Fruit fly (Drosophila melanogaster) whole organism: ENCODE data around the gene CG32642.

Source experiments
- CG8478 ChIP-seq: fragments of >200 bp; optimal IDR thresholded peaks from 2 replicates; lab custom pipeline; 2018; ENCODE audit warnings: inconsistent platforms
- Dll ChIP-seq: fragments of >200 bp; optimal IDR thresholded peaks from 2 replicates; lab custom pipeline; 2017
- EcR ChIP-seq, 2 experiments: fragments of >200 bp; optimal IDR thresholded peaks; 2 replicates each; lab custom pipeline; 2017; ENCODE audit warnings: missing biosample characterization in 2 of 2, missing genetic modification characterization in 2 of 2, missing genetic modification reagents in 2 of 2
- pan ChIP-seq: fragments of >200 bp; optimal IDR thresholded peaks from 2 replicates; lab custom pipeline; 2017
- psq ChIP-seq: fragments of >200 bp; optimal IDR thresholded peaks from 2 replicates; lab custom pipeline; 2017
- usp ChIP-seq: fragments of >200 bp; optimal IDR thresholded peaks from 2 replicates; lab custom pipeline; 2017; ENCODE audit warnings: missing biosample characterization, missing genetic modification characterization, mixed read lengths

DNA sequence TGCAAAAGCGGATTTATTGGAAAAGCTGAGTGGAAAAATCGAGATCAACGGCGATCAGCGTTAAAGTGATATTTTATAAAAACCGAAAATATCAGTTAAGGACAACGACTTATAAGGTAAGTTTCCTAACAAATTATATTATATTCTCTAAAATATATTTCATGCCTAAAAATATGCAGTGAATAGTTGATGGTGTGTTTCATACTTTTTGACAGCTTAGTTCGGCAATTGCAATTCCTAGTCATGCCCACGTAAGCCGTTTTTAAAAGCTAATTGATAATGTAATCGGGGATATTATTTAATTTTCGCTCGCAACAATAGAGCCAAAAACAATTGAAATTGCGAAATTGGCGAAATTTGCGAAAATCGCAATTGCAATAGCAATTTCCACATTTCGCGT, 39.4 kb upstream of the CG32642 start:
- no peak for TF ChIP-seq psq (lab: Kevin White, UChicago)
- TF ChIP-seq pan = no peak
- TF ChIP-seq EcR (GFP tag; optimal IDR thresholded peaks at IDR 0.05; lab: Kevin White, UChicago) = no peak
- no peak for TF ChIP-seq CG8478 (lab: Kevin White, UChicago)
- no peak for TF ChIP-seq Dll (lab: Kevin White, UChicago)
- TF ChIP-seq usp = no peak
